Fruit fly (Drosophila melanogaster) whole organism, embryonic: Measurements from ENCODE around the gene Alh.

Source experiments
- ATbp ChIP-seq: fragments of 200-800 bp; sonication (Bioruptor generic); optimal IDR thresholded peaks from 2 replicates; lab custom pipeline; 2017; ENCODE audit warnings: missing biosample characterization, mild to moderate bottlenecking, missing genetic modification characterization, missing genetic modification reagents
- B-H2 ChIP-seq: fragments of 200-800 bp; sonication (Bioruptor generic); optimal IDR thresholded peaks from 2 replicates; lab custom pipeline; 2018; ENCODE audit warnings: missing biosample characterization, mild to moderate bottlenecking, missing genetic modification characterization
- CG10147 ChIP-seq: fragments of 200-800 bp; sonication (Bioruptor generic); optimal IDR thresholded peaks from 2 replicates; lab custom pipeline; 2019; ENCODE audit warnings: missing biosample characterization, mild to moderate bottlenecking, missing genetic modification characterization, moderate library complexity
- CG12155 ChIP-seq: fragments of 200-800 bp; sonication (Bioruptor generic); optimal IDR thresholded peaks from 3 replicates; lab custom pipeline; 2016; ENCODE audit warnings: missing biosample characterization, missing genetic modification characterization
- CG12236 ChIP-seq: fragments of 200-800 bp; sonication (Bioruptor generic); optimal IDR thresholded peaks from 2 replicates; lab custom pipeline; 2016; ENCODE audit warnings: missing biosample characterization, missing genetic modification characterization
- CG13424 ChIP-seq: fragments of 200-800 bp; sonication (Bioruptor generic); optimal IDR thresholded peaks from 2 replicates; lab custom pipeline; 2019; ENCODE audit warnings: missing biosample characterization, mild to moderate bottlenecking, missing genetic modification characterization, moderate library complexity
- CG15011 ChIP-seq: fragments of 200-800 bp; sonication (Bioruptor generic); optimal IDR thresholded peaks from 3 replicates; lab custom pipeline; 2018; ENCODE audit warnings: missing biosample characterization, mild to moderate bottlenecking, missing genetic modification characterization
- CG15073 ChIP-seq: fragments of 200-800 bp; sonication (Bioruptor generic); optimal IDR thresholded peaks from 2 replicates; lab custom pipeline; 2016; ENCODE audit warnings: missing biosample characterization, missing genetic modification characterization
- CG1647 ChIP-seq: fragments of 200-800 bp; sonication (Bioruptor generic); optimal IDR thresholded peaks from 3 replicates; lab custom pipeline; 2016; ENCODE audit warnings: missing biosample characterization, missing genetic modification characterization
- CG17385 ChIP-seq: fragments of 200-800 bp; sonication (Bioruptor generic); optimal IDR thresholded peaks from 3 replicates; lab custom pipeline; 2018; ENCODE audit warnings: missing biosample characterization, mild to moderate bottlenecking, missing genetic modification characterization
- CG2120 ChIP-seq: fragments of 200-800 bp; sonication (Bioruptor generic); optimal IDR thresholded peaks from 3 replicates; lab custom pipeline; 2016; ENCODE audit warnings: missing biosample characterization, missing genetic modification characterization
- CG2129 ChIP-seq: fragments of 200-800 bp; sonication (Bioruptor generic); IDR thresholded peaks from 2 replicates; pipeline ENCODE4 v1.3.6; 2022; ENCODE audit warnings: missing biosample characterization, missing genetic modification characterization; ENCODE audit not compliant: partially characterized antibody
- CG31441 ChIP-seq: fragments of 200-800 bp; sonication (Bioruptor generic); IDR thresholded peaks from 2 replicates; pipeline ENCODE4 v1.3.6; 2022; ENCODE audit warnings: missing biosample characterization, missing genetic modification characterization
- CG3838 ChIP-seq: fragments of 200-800 bp; sonication (Bioruptor generic); optimal IDR thresholded peaks from 3 replicates; lab custom pipeline; 2016; ENCODE audit warnings: missing biosample characterization, missing genetic modification characterization
- CG4328 ChIP-seq: fragments of 200-800 bp; sonication (Bioruptor generic); optimal IDR thresholded peaks from 3 replicates; lab custom pipeline; 2017; ENCODE audit warnings: missing biosample characterization, missing genetic modification reagents, missing genetic modification characterization
- CG8089 ChIP-seq: fragments of 200-800 bp; sonication (Bioruptor generic); optimal IDR thresholded peaks from 3 replicates; lab custom pipeline; 2016; ENCODE audit warnings: missing biosample characterization, missing genetic modification characterization
- Dad ChIP-seq: fragments of 200-800 bp; sonication (Bioruptor generic); optimal IDR thresholded peaks from 3 replicates; lab custom pipeline; 2016; ENCODE audit warnings: missing biosample characterization, missing genetic modification characterization
- Doc3 ChIP-seq: fragments of 200-800 bp; sonication (Bioruptor generic); IDR thresholded peaks from 3 replicates; pipeline ENCODE4 v1.3.6; 2022; ENCODE audit warnings: missing biosample characterization, missing genetic modification characterization; ENCODE audit not compliant: partially characterized antibody
- Elba2 ChIP-seq: fragments of 200-800 bp; sonication (Bioruptor generic); optimal IDR thresholded peaks from 3 replicates; lab custom pipeline; 2016; ENCODE audit warnings: missing biosample characterization, missing genetic modification characterization
- Hey ChIP-seq: fragments of 200-800 bp; sonication (Bioruptor generic); optimal IDR thresholded peaks from 3 replicates; lab custom pipeline; 2018; ENCODE audit warnings: missing biosample characterization, mild to moderate bottlenecking, missing genetic modification characterization
- MBD-R2 ChIP-seq: fragments of 200-800 bp; sonication (Bioruptor generic); IDR thresholded peaks from 2 replicates; pipeline ENCODE4 v1.3.6; 2022; ENCODE audit warnings: missing biosample characterization, missing genetic modification characterization
- MTF-1 ChIP-seq: fragments of 200-800 bp; sonication (Bioruptor generic); optimal IDR thresholded peaks from 2 replicates; lab custom pipeline; 2018; ENCODE audit warnings: missing biosample characterization, mild to moderate bottlenecking, missing genetic modification characterization, borderline replicate concordance
- Nf-YA ChIP-seq: fragments of 200-800 bp; sonication (Bioruptor generic); IDR thresholded peaks from 2 replicates; pipeline ENCODE4 v1.3.6; 2022; ENCODE audit warnings: missing biosample characterization, missing genetic modification characterization
- Opbp ChIP-seq: fragments of 200-800 bp; sonication (Bioruptor generic); IDR thresholded peaks from 3 replicates; pipeline ENCODE4 v1.3.6; 2022; ENCODE audit warnings: missing biosample characterization, missing genetic modification characterization; ENCODE audit not compliant: partially characterized antibody
- Optix ChIP-seq: fragments of 200-800 bp; sonication (Bioruptor generic); IDR thresholded peaks from 3 replicates; pipeline ENCODE4 v1.3.6; 2022; ENCODE audit warnings: missing biosample characterization, missing genetic modification characterization
- Ptx1 ChIP-seq: fragments of 200-800 bp; sonication (Bioruptor generic); IDR thresholded peaks from 2 replicates; pipeline ENCODE4 v1.3.6; 2022; ENCODE audit warnings: missing biosample characterization, missing genetic modification characterization
- Six4 ChIP-seq: fragments of 200-800 bp; sonication (Bioruptor generic); optimal IDR thresholded peaks from 2 replicates; lab custom pipeline; 2016; ENCODE audit warnings: missing biosample characterization, missing genetic modification characterization
- ara ChIP-seq: fragments of 200-800 bp; sonication (Bioruptor generic); IDR thresholded peaks from 2 replicates; pipeline ENCODE4 v1.3.6; 2022; ENCODE audit warnings: missing biosample characterization, missing genetic modification characterization
- ato ChIP-seq: fragments of 200-800 bp; sonication (Bioruptor generic); IDR thresholded peaks from 2 replicates; pipeline ENCODE4 v1.3.6; 2022; ENCODE audit warnings: missing biosample characterization, missing genetic modification characterization; ENCODE audit not compliant: partially characterized antibody
- bbx ChIP-seq: fragments of 200-800 bp; sonication (Bioruptor generic); IDR thresholded peaks from 2 replicates; pipeline ENCODE4 v1.3.6; 2022; ENCODE audit warnings: missing biosample characterization, missing genetic modification characterization; ENCODE audit not compliant: partially characterized antibody
- bowl ChIP-seq: fragments of 200-800 bp; sonication (Bioruptor generic); IDR thresholded peaks from 2 replicates; pipeline ENCODE4 v1.3.6; 2022; ENCODE audit warnings: missing biosample characterization, missing genetic modification characterization
- bsh ChIP-seq, 2 experiments: fragments of 200-800 bp; sonication (Bioruptor generic); optimal IDR thresholded peaks; 2 replicates each; lab custom pipeline; 2017 to 2018; ENCODE audit warnings: mild to moderate bottlenecking in 2 of 2, missing biosample characterization in 2 of 2, missing genetic modification characterization in 2 of 2, moderate library complexity in 1 of 2
- cato ChIP-seq: fragments of 200-800 bp; sonication (Bioruptor generic); optimal IDR thresholded peaks from 2 replicates; lab custom pipeline; 2016; ENCODE audit warnings: missing biosample characterization, missing genetic modification characterization, borderline replicate concordance
- ci ChIP-seq: fragments of 200-800 bp; sonication (Bioruptor generic); IDR thresholded peaks from 3 replicates; pipeline ENCODE4 v1.3.6; 2022; ENCODE audit warnings: missing biosample characterization, missing genetic modification characterization
- croc ChIP-seq: fragments of 200-800 bp; sonication (Bioruptor generic); conservative IDR thresholded peaks from 3 replicates; pipeline ENCODE4 v1.3.6; 2022; ENCODE audit warnings: missing biosample characterization, missing genetic modification characterization
- dan ChIP-seq: fragments of 200-800 bp; sonication (Bioruptor generic); IDR thresholded peaks from 2 replicates; pipeline ENCODE4 v1.3.6; 2022; ENCODE audit warnings: missing biosample characterization, missing genetic modification characterization
- dysf ChIP-seq: fragments of 200-800 bp; sonication (Bioruptor generic); IDR thresholded peaks from 3 replicates; pipeline ENCODE4 v1.3.6; 2022; ENCODE audit warnings: missing biosample characterization, missing genetic modification characterization
- grau ChIP-seq: fragments of 200-800 bp; optimal IDR thresholded peaks from 3 replicates; lab custom pipeline; 2019; ENCODE audit warnings: missing biosample characterization, mild to moderate bottlenecking, missing genetic modification characterization, moderate library complexity
- lab ChIP-seq: fragments of 200-800 bp; sonication (Bioruptor generic); optimal IDR thresholded peaks from 3 replicates; lab custom pipeline; 2017; ENCODE audit warnings: missing biosample characterization, missing genetic modification characterization, mild to moderate bottlenecking, moderate library complexity, missing genetic modification reagents
- oc ChIP-seq: fragments of 200-800 bp; sonication (Bioruptor generic); optimal IDR thresholded peaks from 2 replicates; lab custom pipeline; 2018; ENCODE audit warnings: missing biosample characterization, mild to moderate bottlenecking, missing genetic modification characterization, moderate library complexity
- pzg ChIP-seq: fragments of 200-800 bp; sonication (Bioruptor generic); optimal IDR thresholded peaks from 3 replicates; lab custom pipeline; 2018; ENCODE audit warnings: missing biosample characterization, mild to moderate bottlenecking, missing genetic modification characterization, moderate library complexity
- row ChIP-seq: fragments of 200-800 bp; sonication (Bioruptor generic); IDR thresholded peaks from 3 replicates; pipeline ENCODE4 v1.3.6; 2022; ENCODE audit warnings: missing biosample characterization, missing genetic modification characterization
- sens ChIP-seq: fragments of 200-800 bp; sonication (Bioruptor generic); peaks from one replicate; lab custom pipeline; 2016; ENCODE audit warnings: missing biosample characterization, missing genetic modification characterization
- shn ChIP-seq: fragments of 200-800 bp; sonication (Bioruptor generic); optimal IDR thresholded peaks from 3 replicates; lab custom pipeline; 2016; ENCODE audit warnings: missing biosample characterization, missing genetic modification characterization
- sim ChIP-seq: fragments of 200-800 bp; sonication (Bioruptor generic); IDR thresholded peaks from 2 replicates; pipeline ENCODE4 v1.3.6; 2022; ENCODE audit warnings: missing biosample characterization, missing genetic modification characterization
- slp2 ChIP-seq: fragments of 200-800 bp; sonication (Bioruptor generic); optimal IDR thresholded peaks from 2 replicates; lab custom pipeline; 2016; ENCODE audit warnings: missing biosample characterization, missing genetic modification characterization
- tgo ChIP-seq: fragments of 200-800 bp; sonication (Bioruptor generic); IDR thresholded peaks from 3 replicates; pipeline ENCODE4 v1.3.6; 2022; ENCODE audit warnings: missing biosample characterization, missing genetic modification characterization
- tna ChIP-seq: fragments of 200-800 bp; sonication (Bioruptor generic); IDR thresholded peaks from 2 replicates; pipeline ENCODE4 v1.3.6; 2022; ENCODE audit warnings: missing biosample characterization, missing genetic modification characterization; ENCODE audit not compliant: partially characterized antibody
- twi ChIP-seq: fragments of 200-800 bp; optimal IDR thresholded peaks from 2 replicates; lab custom pipeline; 2019; ENCODE audit warnings: missing biosample characterization, mild to moderate bottlenecking, missing genetic modification characterization, moderate library complexity
- wek ChIP-seq: fragments of 200-800 bp; sonication (Bioruptor generic); optimal IDR thresholded peaks from 3 replicates; lab custom pipeline; 2018; ENCODE audit warnings: missing biosample characterization, mild to moderate bottlenecking, missing genetic modification characterization, moderate library complexity
- zen2 ChIP-seq: fragments of 200-800 bp; sonication (Bioruptor generic); IDR thresholded peaks from 3 replicates; pipeline ENCODE4 v1.3.6; 2022; ENCODE audit warnings: missing biosample characterization, missing genetic modification characterization; ENCODE audit not compliant: partially characterized antibody

The Alh gene

DNA sequence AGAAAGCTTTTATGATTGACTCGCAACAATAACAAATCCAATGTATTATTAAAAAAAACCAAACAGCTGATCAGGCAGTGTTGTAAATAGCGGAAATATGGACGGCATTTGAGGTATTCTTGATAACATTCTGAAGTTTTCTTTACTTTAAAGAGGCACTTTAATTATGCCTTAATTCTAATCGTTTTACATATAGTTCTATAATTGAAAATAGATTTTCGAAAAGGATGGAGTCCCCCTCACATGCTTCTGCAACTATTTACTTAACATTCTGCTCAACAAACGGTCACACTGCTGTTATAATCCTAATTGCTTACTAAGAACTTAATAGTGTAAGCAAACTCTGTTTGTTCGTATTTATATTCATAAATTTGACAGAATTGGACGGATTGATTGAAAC, 4.0 kb upstream of the Alh start, which contains the start of gene CG10068 (continued):
- TF ChIP-seq row (GFP tag; lab: Robert Waterston, UW) = peak; percentile 91
- TF ChIP-seq pzg (GFP tag; lab: Kevin White, UChicago) = peak; percentile 64
- TF ChIP-seq CG10147 = peak; percentile 83
- TF ChIP-seq CG1647 (GFP tag; lab: Kevin White, UChicago) = peak; percentile 75
- peak; percentile 87 for TF ChIP-seq Dad (GFP tag; lab: Kevin White, UChicago)
- TF ChIP-seq bbx = no peak
- peak; percentile 91 for TF ChIP-seq oc (tag; lab: Kevin White, UChicago)
- peak; percentile 84 for TF ChIP-seq grau
- peak; percentile 93 for TF ChIP-seq MBD-R2 (GFP tag; lab: Robert Waterston, UW)
- peak; percentile 92 for TF ChIP-seq dysf (GFP tag; lab: Robert Waterston, UW)
- TF ChIP-seq CG31441 (GFP tag; lab: Robert Waterston, UW) = peak; percentile 88
- TF ChIP-seq dan (GFP tag; lab: Robert Waterston, UW) = no peak
- peak; percentile 64 for TF ChIP-seq cato (GFP tag; lab: Kevin White, UChicago)
- no peak for TF ChIP-seq ato (GFP tag; lab: Robert Waterston, UW)
- peak; percentile 91 for TF ChIP-seq sim
- peak; percentile 71 for TF ChIP-seq CG3838
- TF ChIP-seq CG12155 = peak; percentile 85
- peak; percentile 94 for TF ChIP-seq ara
- TF ChIP-seq Hey (tag; lab: Kevin White, UChicago) = no peak
- peak; percentile 70 for TF ChIP-seq MTF-1
- TF ChIP-seq sens = peak; percentile 99
- TF ChIP-seq wek (GFP tag; lab: Kevin White, UChicago) = peak; percentile 99
- peak; percentile 77 for TF ChIP-seq croc
- peak; percentile 87 for TF ChIP-seq bowl (GFP tag; lab: Robert Waterston, UW)
- TF ChIP-seq zen2 (GFP tag; lab: Robert Waterston, UW) = 0 out of 3 replicates have a peak, but pooled peaks have one; percentile 6
- peak; percentile 88 for TF ChIP-seq CG2120
- TF ChIP-seq Ptx1 (GFP tag; lab: Robert Waterston, UW) = peak; percentile 90
- TF ChIP-seq CG15011 = peak; percentile 79
- TF ChIP-seq Opbp (GFP tag; lab: Robert Waterston, UW) = no peak
- TF ChIP-seq shn (GFP tag; lab: Kevin White, UChicago) = peak; percentile 81
- peak; percentile 89 for TF ChIP-seq Nf-YA
- TF ChIP-seq CG12236 (GFP tag; lab: Kevin White, UChicago) = peak; percentile 75
- no peak for TF ChIP-seq CG15073 (GFP tag; lab: Kevin White, UChicago)
- TF ChIP-seq B-H2 = peak; percentile 78
- TF ChIP-seq tna (GFP tag; lab: Robert Waterston, UW) = no peak
- TF ChIP-seq CG4328 (GFP tag; lab: Kevin White, UChicago) = peak; percentile 71
- TF ChIP-seq ATbp = peak; percentile 80
- TF ChIP-seq Elba2 = peak; percentile 91
- TF ChIP-seq ci (GFP tag; lab: Robert Waterston, UW) = peak; percentile 96
- peak; percentile 92 for TF ChIP-seq tgo (GFP tag; lab: Robert Waterston, UW)
- TF ChIP-seq CG13424 (tag; lab: Kevin White, UChicago) = peak; percentile 88
- TF ChIP-seq lab (GFP tag; lab: Kevin White, UChicago) = peak; percentile 94
- peak; percentile 30 to 91 for TF ChIP-seq bsh (GFP tag; optimal IDR thresholded peaks at IDR 0.05; lab: Kevin White, UChicago)
- peak; percentile 78 for TF ChIP-seq CG8089
- TF ChIP-seq CG17385 = peak; percentile 84
- TF ChIP-seq twi (tag; lab: Kevin White, UChicago) = peak; percentile 66
- peak; percentile 86 for TF ChIP-seq slp2
- TF ChIP-seq CG2129 (GFP tag; lab: Robert Waterston, UW) = no peak
- peak; percentile 87 for TF ChIP-seq Six4 (GFP tag; lab: Kevin White, UChicago)
- peak; percentile 83 for TF ChIP-seq Optix (GFP tag; lab: Robert Waterston, UW)
- no peak for TF ChIP-seq Doc3
